Fruit fly (Drosophila melanogaster): ENCODE measurements around the gene CG10512.

The CG10512 gene

dm6 chr3L:21242958-21243357, 40.2 kb downstream of the CG10512 start:
- no peak for TF ChIP-seq CG8478 (optimal IDR thresholded peaks at IDR 0.05)

- TF ChIP-seq CG8478 (optimal IDR thresholded peaks at IDR 0.05) = no peak
These were observed 40.7 kb downstream of the CG10512 start for dm6 chr3L:21243417-21243816.

dm6 chr3L:21251381-21251780, 48.7 kb downstream of the CG10512 start:
- TF ChIP-seq pan (optimal IDR thresholded peaks at IDR 0.05) = no peak
- TF ChIP-seq psq (optimal IDR thresholded peaks at IDR 0.05) = no peak
- no peak for TF ChIP-seq CG8478 (optimal IDR thresholded peaks at IDR 0.05)
- TF ChIP-seq usp (GFP tag; optimal IDR thresholded peaks at IDR 0.05) = no peak
- peak; percentile 40 for TF ChIP-seq Dll (optimal IDR thresholded peaks at IDR 0.05)
- peak in 1 of 2 experiments; percentile 2 for TF ChIP-seq EcR (GFP tag; optimal IDR thresholded peaks at IDR 0.05)

- peak in 1 of 2 experiments; percentile 81 for TF ChIP-seq EcR (GFP tag; optimal IDR thresholded peaks at IDR 0.05)
- peak; percentile 2 for TF ChIP-seq Dll (optimal IDR thresholded peaks at IDR 0.05)
- TF ChIP-seq pan (optimal IDR thresholded peaks at IDR 0.05) = no peak
- TF ChIP-seq psq (optimal IDR thresholded peaks at IDR 0.05) = no peak
- TF ChIP-seq usp (GFP tag; optimal IDR thresholded peaks at IDR 0.05) = no peak
- no peak for TF ChIP-seq CG8478 (optimal IDR thresholded peaks at IDR 0.05)
These were observed 49.8 kb downstream of the CG10512 start for dm6 chr3L:21252525-21252924.

- no peak for TF ChIP-seq pan (optimal IDR thresholded peaks at IDR 0.05)
- no peak for TF ChIP-seq usp (GFP tag; optimal IDR thresholded peaks at IDR 0.05)
- TF ChIP-seq Dll (optimal IDR thresholded peaks at IDR 0.05) = peak; percentile 17
- peak; percentile 95 to 97 for TF ChIP-seq EcR (GFP tag; optimal IDR thresholded peaks at IDR 0.05)
- TF ChIP-seq psq (optimal IDR thresholded peaks at IDR 0.05) = no peak
These were observed 50.4 kb downstream of the CG10512 start for dm6 chr3L:21252932-21253760.

- TF ChIP-seq psq (optimal IDR thresholded peaks at IDR 0.05) (no peak), EcR (GFP tag; optimal IDR thresholded peaks at IDR 0.05) (peak; percentile 94 to 95)
These were observed 51.2 kb downstream of the CG10512 start for dm6 chr3L:21253761-21254523.

dm6 chr3L:21254524-21254972, 51.8 kb downstream of the CG10512 start:
- no peak for TF ChIP-seq pan (optimal IDR thresholded peaks at IDR 0.05)
- no peak for TF ChIP-seq psq (optimal IDR thresholded peaks at IDR 0.05)
- peak in 1 of 2 experiments; percentile 43 for TF ChIP-seq EcR (GFP tag; optimal IDR thresholded peaks at IDR 0.05)

- TF ChIP-seq CG8478 (optimal IDR thresholded peaks at IDR 0.05) (no peak), pan (optimal IDR thresholded peaks at IDR 0.05) (no peak), Dll (optimal IDR thresholded peaks at IDR 0.05) (no peak), usp (GFP tag; optimal IDR thresholded peaks at IDR 0.05) (no peak)
These were observed 53.6 kb downstream of the CG10512 start for dm6 chr3L:21256062-21257023.
